Worm (Caenorhabditis elegans) whole organism, early embryonic: ENCODE measurements around the gene rpl-33.
"Not testable (repeated sequence)": the region's sequence is repeated elsewhere in the genome, so short reads cannot be mapped to it uniquely, and the experiment has no call there.

ENCODE experiments used
- B0310.2 ChIP-seq: sonication (generic microtip); optimal IDR thresholded peaks from 2 replicates; lab custom pipeline; 2016; ENCODE audit warnings: mild to moderate bottlenecking, missing genetic modification characterization, missing compliant biosample characterization
- F13C5.2 ChIP-seq: sonication (generic microtip); optimal IDR thresholded peaks from 2 replicates; lab custom pipeline; 2017; ENCODE audit warnings: mild to moderate bottlenecking, missing genetic modification characterization, inconsistent platforms, missing compliant biosample characterization
- aly-1 ChIP-seq: sonication (generic microtip); optimal IDR thresholded peaks from 2 replicates; lab custom pipeline; 2016; ENCODE audit warnings: missing genetic modification characterization, missing compliant biosample characterization
- ama-1 ChIP-seq: fragments of 150-350 bp; optimal IDR thresholded peaks from 2 replicates; lab custom pipeline; 2014
- ceh-13 ChIP-seq: fragments of 200-800 bp; sonication (Bioruptor generic); optimal IDR thresholded peaks from 2 replicates; lab custom pipeline; 2018; ENCODE audit warnings: mild to moderate bottlenecking, missing genetic modification characterization, missing compliant biosample characterization
- ceh-36 ChIP-seq: sonication (generic microtip); optimal IDR thresholded peaks from 2 replicates; lab custom pipeline; 2016; ENCODE audit warnings: missing genetic modification characterization, inconsistent platforms, missing compliant biosample characterization
- ets-7 ChIP-seq: sonication (generic microtip); optimal IDR thresholded peaks from 2 replicates; lab custom pipeline; 2016; ENCODE audit warnings: missing genotype, missing genetic modification characterization, missing compliant biosample characterization
- flt-1 ChIP-seq: fragments of 200-800 bp; sonication (Bioruptor generic); IDR thresholded peaks from 2 replicates; pipeline ENCODE4 v1.3.6; 2022; ENCODE audit warnings: missing genetic modification characterization, missing compliant biosample characterization
- hmbx-1 ChIP-seq: sonication (generic microtip); optimal IDR thresholded peaks from 2 replicates; lab custom pipeline; 2016; ENCODE audit warnings: mild to moderate bottlenecking, missing genetic modification characterization, missing compliant biosample characterization
- hmg-4 ChIP-seq: fragments of 200-800 bp; sonication (Bioruptor generic); optimal IDR thresholded peaks from 2 replicates; lab custom pipeline; 2018; ENCODE audit warnings: mild to moderate bottlenecking, missing genetic modification characterization, missing compliant biosample characterization
- hnd-1 ChIP-seq: sonication (generic microtip); optimal IDR thresholded peaks from 2 replicates; lab custom pipeline; 2016; ENCODE audit warnings: missing genetic modification characterization, missing compliant biosample characterization
- pes-1 ChIP-seq: fragments of 200-800 bp; sonication (Bioruptor generic); IDR thresholded peaks from 2 replicates; pipeline ENCODE4 v1.3.6; 2022; ENCODE audit warnings: missing genetic modification reagents, missing genetic modification characterization, missing compliant biosample characterization
- scrt-1 ChIP-seq: fragments of 200-800 bp; sonication (Bioruptor generic); IDR thresholded peaks from 2 replicates; pipeline ENCODE4 v1.3.6; 2022; ENCODE audit warnings: missing genetic modification characterization, missing compliant biosample characterization
- sea-1 ChIP-seq: fragments of 200-800 bp; sonication (Bioruptor generic); conservative IDR thresholded peaks from 2 replicates; pipeline ENCODE4 v1.3.6; 2022; ENCODE audit warnings: missing genetic modification characterization, missing compliant biosample characterization
- tbx-11 ChIP-seq: fragments of 200-800 bp; sonication (Bioruptor generic); IDR thresholded peaks from 2 replicates; pipeline ENCODE4 v1.3.6; 2022; ENCODE audit warnings: missing genetic modification characterization, missing compliant biosample characterization
- tbx-37 ChIP-seq: fragments of 200-800 bp; sonication (Bioruptor generic); conservative IDR thresholded peaks from 2 replicates; pipeline ENCODE4 v1.3.6; 2022; ENCODE audit warnings: missing genetic modification reagents, missing genetic modification characterization, missing compliant biosample characterization
- tra-4 ChIP-seq: sonication (generic microtip); optimal IDR thresholded peaks from 2 replicates; lab custom pipeline; 2017; ENCODE audit warnings: missing genetic modification characterization, missing compliant biosample characterization

Gene rpl-33

DNA sequence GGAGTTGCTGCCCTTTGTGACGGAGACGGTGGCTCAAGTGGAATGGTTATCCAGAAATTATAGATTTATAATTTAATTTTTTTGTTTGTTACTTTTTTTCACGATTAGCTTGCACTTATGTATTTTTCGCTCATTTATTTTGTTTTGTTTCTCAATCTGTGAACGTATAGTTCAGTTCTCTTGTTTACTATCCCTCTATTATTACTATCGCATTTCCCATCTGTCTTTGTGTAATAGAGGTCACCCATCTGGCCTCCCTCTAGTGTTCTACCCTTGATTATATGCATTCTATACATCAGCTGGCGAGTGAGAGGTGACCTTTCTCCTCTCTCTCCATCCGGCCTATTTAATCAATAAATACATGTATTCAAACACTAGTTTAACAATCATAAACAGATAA is 21.3 kb upstream of the rpl-33 start, which contains the start of the genes T02G5.14 and T02G5.15:
Gene T02G5.14, plus strand, starts transcription at position 301 of the 400 bp plus-strand sequence.
Gene T02G5.15, plus strand, starts transcription at position 301 of the 400 bp plus-strand sequence.
- not testable (repeated sequence) for TF ChIP-seq tbx-37 (GFP tag; lab: Robert Waterston, UW); pes-1 (GFP tag; lab: Robert Waterston, UW); ama-1 (lab: Kevin White, UChicago)

- TF ChIP-seq F13C5.2 (tag; lab: Kevin White, UChicago) = no peak
- no peak for TF ChIP-seq ceh-36 (tag; lab: Kevin White, UChicago)
- no peak for TF ChIP-seq hmbx-1 (tag; lab: Kevin White, UChicago)
- TF ChIP-seq flt-1 (GFP tag; lab: Robert Waterston, UW) = no peak
- TF ChIP-seq tra-4 (tag; lab: Kevin White, UChicago) = no peak
- no peak for TF ChIP-seq scrt-1
- TF ChIP-seq ets-7 = no peak
- no peak for TF ChIP-seq tbx-37 (GFP tag; lab: Robert Waterston, UW)
- TF ChIP-seq pes-1 (GFP tag; lab: Robert Waterston, UW) = no peak
- no peak for TF ChIP-seq aly-1 (tag; lab: Kevin White, UChicago)
- TF ChIP-seq hmg-4 (GFP tag; lab: Kevin White, UChicago) = no peak
- TF ChIP-seq sea-1 = no peak
- no peak for TF ChIP-seq ama-1 (lab: Kevin White, UChicago)
- no peak for TF ChIP-seq hnd-1
- TF ChIP-seq B0310.2 (tag; lab: Kevin White, UChicago) = no peak
Measured at ce11 chrII:7090085-7090484, 15.3 kb upstream of the rpl-33 start.

- peak; percentile 44 for TF ChIP-seq hmg-4 (GFP tag; lab: Kevin White, UChicago)
- no peak for TF ChIP-seq flt-1 (GFP tag; lab: Robert Waterston, UW)
- TF ChIP-seq pes-1 (GFP tag; lab: Robert Waterston, UW) = 0 out of 2 replicates have a peak, but pooled peaks have one; percentile 4
Measured at ce11 chrII:7090852-7091251, 14.5 kb upstream of the rpl-33 start.

ce11 chrII:7093339-7093821 is 12.0 kb upstream of the rpl-33 start, which contains the start of gene T02G5.3:
T02G5.3 (plus strand) TSS chrII:7093389.
- TF ChIP-seq ets-7 = no peak
- TF ChIP-seq B0310.2 (tag; lab: Kevin White, UChicago) = peak; percentile 19
- no peak for TF ChIP-seq hmbx-1 (tag; lab: Kevin White, UChicago)
- TF ChIP-seq pes-1 (GFP tag; lab: Robert Waterston, UW) = no peak
- 0 out of 2 replicates have a peak, but pooled peaks have one; percentile 18 for TF ChIP-seq sea-1
- no peak for TF ChIP-seq ama-1 (lab: Kevin White, UChicago)

DNA sequence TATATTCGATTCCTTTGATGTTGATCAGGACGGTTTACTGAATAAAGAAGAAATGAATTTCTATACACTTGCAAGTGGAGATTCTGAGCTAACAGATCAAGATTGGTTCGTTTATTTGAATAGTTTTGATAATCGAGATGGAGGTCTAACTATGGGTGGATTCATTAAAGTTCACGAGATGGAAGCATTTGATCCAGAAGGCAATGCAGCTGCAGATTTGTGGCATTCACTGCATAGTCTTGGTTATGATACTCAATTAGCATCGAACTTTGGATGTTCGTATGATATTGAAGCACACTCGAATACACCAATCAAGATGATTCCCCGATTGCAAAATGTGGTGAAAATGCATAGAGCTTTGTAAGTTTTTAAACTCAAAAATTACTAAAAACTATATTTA is 9.4 kb upstream of the rpl-33 start:
- TF ChIP-seq scrt-1 (no peak), hnd-1 (no peak), F13C5.2 (tag; lab: Kevin White, UChicago) (no peak)

ce11 chrII:7098578-7098977 is 6.8 kb upstream of the rpl-33 start, which contains the start of gene mct-5:
mct-5 (minus strand) TSS chrII:7098593.
- TF ChIP-seq ceh-13 (GFP tag; lab: Kevin White, UChicago) = no peak
- TF ChIP-seq ama-1 (lab: Kevin White, UChicago) = no peak
- TF ChIP-seq ceh-36 (tag; lab: Kevin White, UChicago) = no peak
- no peak for TF ChIP-seq tbx-37 (GFP tag; lab: Robert Waterston, UW)
- TF ChIP-seq hmbx-1 (tag; lab: Kevin White, UChicago) = no peak
- TF ChIP-seq hmg-4 (GFP tag; lab: Kevin White, UChicago) = no peak
- TF ChIP-seq B0310.2 (tag; lab: Kevin White, UChicago) = no peak
- no peak for TF ChIP-seq tra-4 (tag; lab: Kevin White, UChicago)
- no peak for TF ChIP-seq aly-1 (tag; lab: Kevin White, UChicago)
- TF ChIP-seq tbx-11 (GFP tag; lab: Robert Waterston, UW) = no peak

DNA sequence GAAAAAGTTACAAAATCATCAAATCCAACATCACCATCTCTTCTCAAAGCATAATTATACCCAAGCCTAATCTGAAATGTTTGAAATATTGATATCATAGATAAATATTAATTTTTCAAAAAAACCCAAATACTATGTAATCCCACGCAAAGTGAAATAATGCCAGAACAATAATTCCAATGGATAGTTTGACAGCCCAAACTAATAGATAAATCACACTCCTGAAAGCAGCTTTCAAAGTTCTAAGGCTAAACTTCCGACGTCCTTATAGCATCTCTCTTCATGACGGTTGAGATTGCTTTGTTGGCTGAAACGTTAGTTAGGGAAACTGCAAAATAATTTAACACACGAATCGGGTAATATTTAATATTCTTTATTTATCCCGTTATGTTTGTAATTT is 6.1 kb upstream of the rpl-33 start:
- TF ChIP-seq tra-4 (tag; lab: Kevin White, UChicago) = no peak
- no peak for TF ChIP-seq ama-1 (lab: Kevin White, UChicago)
- no peak for TF ChIP-seq hnd-1
- TF ChIP-seq sea-1 = no peak
- no peak for TF ChIP-seq flt-1 (GFP tag; lab: Robert Waterston, UW)
- TF ChIP-seq F13C5.2 (tag; lab: Kevin White, UChicago) = no peak
- TF ChIP-seq aly-1 (tag; lab: Kevin White, UChicago) = no peak
- TF ChIP-seq tbx-11 (GFP tag; lab: Robert Waterston, UW) = no peak
- TF ChIP-seq ets-7 = no peak
- TF ChIP-seq scrt-1 = no peak
- TF ChIP-seq tbx-37 (GFP tag; lab: Robert Waterston, UW) = no peak
- TF ChIP-seq ceh-13 (GFP tag; lab: Kevin White, UChicago) = no peak
- no peak for TF ChIP-seq hmg-4 (GFP tag; lab: Kevin White, UChicago)
- no peak for TF ChIP-seq pes-1 (GFP tag; lab: Robert Waterston, UW)

DNA sequence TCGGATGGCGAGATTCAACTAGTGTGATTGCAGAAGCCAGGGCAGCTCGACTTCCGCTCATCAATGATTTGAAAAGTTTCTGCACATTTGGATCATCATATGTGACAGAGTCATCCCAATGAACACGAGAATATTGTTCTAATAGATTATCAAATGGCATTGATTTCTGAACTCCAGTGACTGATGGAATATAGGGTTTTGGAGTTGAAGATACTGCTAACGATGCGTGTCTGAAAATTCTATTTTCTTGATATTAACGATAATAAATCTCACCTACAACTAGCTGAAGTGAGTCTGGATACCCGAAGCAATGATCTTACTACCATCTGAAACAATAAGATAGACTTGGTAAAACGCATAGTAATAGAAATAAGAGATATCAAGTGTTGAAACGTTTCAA is 4.5 kb upstream of the rpl-33 start, which contains the start of gene mmaa-1:
Gene mmaa-1, minus strand, starts transcription at position 328 of the 400 bp plus-strand sequence.
- TF ChIP-seq flt-1 (GFP tag; lab: Robert Waterston, UW) (no peak), ets-7 (no peak), ceh-36 (tag; lab: Kevin White, UChicago) (no peak), ceh-13 (GFP tag; lab: Kevin White, UChicago) (no peak), tra-4 (tag; lab: Kevin White, UChicago) (no peak), scrt-1 (no peak), tbx-11 (GFP tag; lab: Robert Waterston, UW) (no peak), hmbx-1 (tag; lab: Kevin White, UChicago) (no peak), ama-1 (lab: Kevin White, UChicago) (no peak), tbx-37 (GFP tag; lab: Robert Waterston, UW) (no peak), sea-1 (no peak), hmg-4 (GFP tag; lab: Kevin White, UChicago) (no peak), F13C5.2 (tag; lab: Kevin White, UChicago) (no peak)
